Fruit fly (Drosophila melanogaster): ENCODE measurements around the gene cd.

cd gene

DNA sequence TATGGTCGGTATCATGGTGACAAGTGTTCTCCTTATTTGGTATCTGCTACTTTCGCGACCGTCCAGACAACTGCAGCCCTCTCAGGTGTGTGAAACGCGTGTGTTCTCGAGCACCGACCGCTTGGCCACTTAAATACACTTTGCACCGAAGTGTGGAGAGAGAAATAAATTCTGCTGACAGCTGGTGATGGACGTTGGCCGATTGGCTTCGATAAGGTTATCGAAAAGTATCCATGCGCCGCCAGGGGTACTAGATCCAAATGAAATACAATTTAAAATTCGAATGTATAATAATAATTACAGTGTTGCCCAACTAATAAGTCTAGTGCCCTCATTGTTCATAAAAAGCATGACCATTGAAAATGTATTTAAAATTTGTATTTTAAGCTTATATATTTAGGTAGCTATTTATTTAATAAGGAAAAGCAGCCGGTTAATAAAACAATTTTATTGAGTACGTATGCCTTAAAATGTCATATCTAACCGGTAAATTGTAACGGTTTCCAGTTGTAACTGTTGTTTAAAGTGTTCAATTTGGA lies 8.4 kb upstream of the cd start, which contains the start of the genes Gclm and CG17625 (continued):
- no peak for TF ChIP-seq Mio (GFP tag; optimal IDR thresholded peaks at IDR 0.05)
- no peak for TF ChIP-seq Jra (GFP tag; optimal IDR thresholded peaks at IDR 0.05)
- no peak for TF ChIP-seq Rel (GFP tag; optimal IDR thresholded peaks at IDR 0.05)
- peak; percentile 57 for TF ChIP-seq Rel (tag; optimal IDR thresholded peaks at IDR 0.05)
- peak; percentile 59 for TF ChIP-seq Sp1 (GFP tag; optimal IDR thresholded peaks at IDR 0.05)
- TF ChIP-seq jim (GFP tag; optimal IDR thresholded peaks at IDR 0.05) = no peak

DNA sequence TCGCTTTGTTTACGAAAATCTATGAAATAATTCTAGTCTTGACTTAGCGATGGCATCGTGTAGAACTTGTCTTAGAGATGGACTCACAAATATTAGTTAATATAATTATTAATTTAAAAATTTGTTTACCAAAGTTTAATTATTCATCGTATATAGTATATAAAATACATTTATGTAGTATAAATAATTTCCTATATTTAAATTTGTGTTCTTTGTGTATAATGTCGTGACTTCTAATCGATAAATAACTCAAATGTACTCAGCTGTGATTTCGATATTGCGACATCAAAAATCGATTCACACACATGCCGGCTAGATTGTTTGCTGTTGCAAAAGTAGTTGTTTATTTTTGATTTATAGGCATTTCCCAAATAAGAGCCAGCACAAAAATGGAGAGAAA lies 4.4 kb upstream of the cd start, which contains the start of the genes wfs1 and Nup133:
wfs1 (minus strand) TSS at position 70 of the 400 bp plus-strand sequence.
Nup133 (plus strand) TSS at position 297 of the 400 bp plus-strand sequence.
- TF ChIP-seq Hr83 (GFP tag; optimal IDR thresholded peaks at IDR 0.05; ENCODE audit: poor library complexity, severe bottlenecking) (no peak), Hnf4 (GFP tag; optimal IDR thresholded peaks at IDR 0.05) (no peak), HLH106 (tag; optimal IDR thresholded peaks at IDR 0.05) (peak; percentile 89), OdsH (GFP tag; optimal IDR thresholded peaks at IDR 0.05) (peak; percentile 63), psq (GFP tag; optimal IDR thresholded peaks at IDR 0.05) (peak; percentile 67), Sp1 (GFP tag; optimal IDR thresholded peaks at IDR 0.05) (peak; percentile 79), woc (GFP tag; optimal IDR thresholded peaks at IDR 0.05) (no peak), h (GFP tag; optimal IDR thresholded peaks at IDR 0.05) (no peak), ey (GFP tag; optimal IDR thresholded peaks at IDR 0.05) (no peak), sv (GFP tag; optimal IDR thresholded peaks at IDR 0.05) (peak; percentile 52), CG9705 (GFP tag; optimal IDR thresholded peaks at IDR 0.05) (peak; percentile 62), brk (GFP tag; optimal IDR thresholded peaks at IDR 0.05) (no peak), Rel (GFP tag; optimal IDR thresholded peaks at IDR 0.05) (no peak), Rel (tag; optimal IDR thresholded peaks at IDR 0.05) (peak; percentile 53), rgr (GFP tag; optimal IDR thresholded peaks at IDR 0.05) (peak; percentile 76), foxo (GFP tag; optimal IDR thresholded peaks at IDR 0.05) (peak in 1 of 2 experiments; percentile 76), GATAd (GFP tag; optimal IDR thresholded peaks at IDR 0.05) (no peak), N (GFP tag; optimal IDR thresholded peaks at IDR 0.05) (no peak)

DNA sequence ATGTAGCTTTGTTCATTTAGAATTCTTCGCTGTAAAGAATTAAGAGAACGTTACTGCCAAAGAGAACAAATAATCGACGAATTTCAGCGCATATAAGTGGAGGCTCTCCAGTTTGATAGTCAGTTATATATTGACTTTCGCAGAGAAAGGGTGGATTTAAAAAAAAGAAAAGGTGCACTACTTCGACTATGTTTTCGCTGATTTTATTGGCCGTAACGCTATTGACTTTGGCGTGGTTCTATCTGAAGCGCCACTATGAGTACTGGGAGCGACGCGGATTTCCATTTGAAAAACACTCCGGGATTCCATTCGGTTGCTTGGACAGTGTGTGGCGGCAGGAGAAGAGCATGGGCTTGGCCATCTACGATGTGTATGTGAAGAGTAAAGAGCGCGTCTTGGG lies 3.4 kb downstream of the cd start, which contains the start of gene Cyp6d4:
Cyp6d4 (plus strand) TSS at position 112 of the 400 bp plus-strand sequence.
- TF ChIP-seq fru (GFP tag; optimal IDR thresholded peaks at IDR 0.05) (peak; percentile 65), Jra (GFP tag; optimal IDR thresholded peaks at IDR 0.05) (no peak), Dif (GFP tag; optimal IDR thresholded peaks at IDR 0.05; ENCODE audit: partially characterized antibody) (peak; percentile 25), br (GFP tag; optimal IDR thresholded peaks at IDR 0.05) (no peak)

DNA sequence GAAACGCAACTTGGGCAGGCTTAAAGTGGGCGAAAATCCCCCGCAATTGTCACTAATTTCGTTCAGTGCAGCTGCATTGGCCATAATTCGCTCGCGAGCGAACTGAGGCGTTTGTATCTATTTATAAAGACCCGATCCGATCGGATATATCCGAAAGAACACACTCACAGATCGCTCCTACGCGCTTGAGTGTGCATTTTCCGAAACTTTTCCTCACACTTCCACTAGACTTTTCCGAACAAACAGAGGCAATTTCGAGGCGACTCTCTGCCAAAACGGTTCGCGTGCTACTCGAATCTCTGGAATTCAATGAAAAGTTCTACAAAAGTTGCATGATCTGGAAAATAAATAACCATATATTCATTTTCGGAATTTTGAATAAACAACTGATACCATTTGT lies 7.0 kb downstream of the cd start, which contains the start of the genes CG6972 and CCAP:
CG6972 (plus strand) TSS at position 215 of the 400 bp plus-strand sequence.
CCAP (minus strand) TSS at position 292 of the 400 bp plus-strand sequence.
- TF ChIP-seq rgr (GFP tag; optimal IDR thresholded peaks at IDR 0.05) = no peak
- TF ChIP-seq br (GFP tag; optimal IDR thresholded peaks at IDR 0.05) = no peak

DNA sequence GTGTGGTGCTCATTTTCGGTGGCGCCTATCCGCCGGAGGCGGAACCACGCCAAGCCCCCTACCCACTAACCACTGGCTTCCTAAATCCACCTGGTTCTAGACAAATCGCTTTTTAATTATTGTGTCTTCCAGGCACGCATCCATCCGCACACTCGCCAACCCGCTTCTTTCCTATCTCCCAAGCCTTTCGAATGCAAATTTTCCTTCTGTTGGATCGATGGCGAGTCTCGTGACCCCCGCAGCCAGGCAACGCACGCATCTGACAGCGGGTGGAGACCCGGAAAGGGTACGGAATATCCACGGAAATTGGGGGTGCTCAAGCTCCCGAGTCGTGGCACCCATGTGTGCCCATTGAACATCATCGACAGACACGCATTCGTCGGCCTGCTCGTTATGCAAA lies 12.4 kb downstream of the cd start, which contains the start of gene CG13842:
CG13842 (minus strand) TSS at position 101 of the 400 bp plus-strand sequence.
- TF ChIP-seq Vsx2 (GFP tag; optimal IDR thresholded peaks at IDR 0.05; ENCODE audit: partially characterized antibody) = no peak
- TF ChIP-seq jim (GFP tag; optimal IDR thresholded peaks at IDR 0.05) = no peak
- TF ChIP-seq Hr83 (GFP tag; optimal IDR thresholded peaks at IDR 0.05; ENCODE audit: poor library complexity, severe bottlenecking) = no peak
- no peak for TF ChIP-seq Rel (GFP tag; optimal IDR thresholded peaks at IDR 0.05)
- TF ChIP-seq Rel (tag; optimal IDR thresholded peaks at IDR 0.05) = no peak
- no peak for TF ChIP-seq CG32264 (GFP tag; optimal IDR thresholded peaks at IDR 0.05)
- TF ChIP-seq Dif (GFP tag; optimal IDR thresholded peaks at IDR 0.05; ENCODE audit: partially characterized antibody) = no peak

DNA sequence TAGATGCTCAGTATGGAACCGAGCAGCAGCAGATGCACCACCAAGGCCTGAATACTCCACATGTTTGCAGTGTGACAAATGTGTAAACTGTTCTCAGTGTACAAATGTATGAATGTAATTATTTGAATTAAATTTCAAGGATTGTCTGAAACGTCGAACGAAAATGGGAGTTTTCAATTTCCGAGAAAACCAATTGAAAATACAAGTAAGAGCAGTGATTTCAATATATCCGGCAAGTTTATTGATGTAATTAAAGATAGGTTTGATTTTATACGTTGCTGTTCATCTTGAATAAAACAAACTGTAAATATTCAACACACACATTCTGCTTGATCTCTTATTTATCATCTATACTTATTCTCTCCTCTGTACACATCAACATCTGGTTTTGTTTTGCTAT lies 15.9 kb downstream of the cd start, which contains the start of gene CG4907:
CG4907 (minus strand) TSS at position 101 of the 400 bp plus-strand sequence.
- TF ChIP-seq dsf (GFP tag; optimal IDR thresholded peaks at IDR 0.05; ENCODE audit: borderline replicate concordance) (no peak), CG32264 (GFP tag; optimal IDR thresholded peaks at IDR 0.05) (no peak), psq (GFP tag; optimal IDR thresholded peaks at IDR 0.05) (no peak), HLH106 (tag; optimal IDR thresholded peaks at IDR 0.05) (no peak)
